Fruit fly (Drosophila melanogaster) whole organism, prepupa: Measurements from ENCODE around the gene Sik2.

Experiments used
- CG11902 ChIP-seq: fragments of 200-800 bp; sonication (Bioruptor generic); optimal IDR thresholded peaks from 3 replicates; lab custom pipeline; 2016; ENCODE audit warnings: missing biosample characterization, missing genetic modification characterization
- CG34406 ChIP-seq: fragments of 200-800 bp; sonication (Bioruptor generic); optimal IDR thresholded peaks from 3 replicates; lab custom pipeline; 2016; ENCODE audit warnings: missing biosample characterization, missing genetic modification characterization
- CG8119 ChIP-seq: fragments of 200-800 bp; sonication (Bioruptor generic); IDR thresholded peaks from 3 replicates; pipeline ENCODE4 v1.3.6; 2022; ENCODE audit warnings: missing biosample characterization, missing genetic modification characterization
- Ets21C ChIP-seq: fragments of 200-800 bp; sonication (Bioruptor generic); optimal IDR thresholded peaks from 3 replicates; lab custom pipeline; 2016; ENCODE audit warnings: missing biosample characterization, missing genetic modification characterization
- Ets96B ChIP-seq: fragments of 200-800 bp; optimal IDR thresholded peaks from 2 replicates; lab custom pipeline; 2019; ENCODE audit warnings: missing biosample characterization, mild to moderate bottlenecking, missing genetic modification characterization, moderate library complexity
- ss ChIP-seq, 2 experiments: fragments of 200-800 bp; sonication (Bioruptor generic); optimal IDR thresholded peaks; 2 replicates in 1 of 2; 3 replicates in 1 of 2; lab custom pipeline; 2017 to 2018; ENCODE audit warnings: mild to moderate bottlenecking in 2 of 2, missing biosample characterization in 2 of 2, missing genetic modification characterization in 2 of 2, moderate library complexity in 1 of 2
- svp ChIP-seq: fragments of 200-800 bp; sonication (Bioruptor generic); peaks from one replicate; lab custom pipeline; 2016; ENCODE audit warnings: missing biosample characterization, missing genetic modification characterization

dm6 chrX:2061119-2061518 lies 596 bp downstream of the Sik2 start:
- TF ChIP-seq CG11902 (GFP tag; lab: Kevin White, UChicago): no peak
- peak; percentile 3 for TF ChIP-seq Ets96B
- TF ChIP-seq CG8119 (GFP tag; lab: Robert Waterston, UW): 0 out of 3 replicates have a peak, but pooled peaks have one; percentile 29
- no peak for TF ChIP-seq Ets21C (GFP tag; lab: Kevin White, UChicago)
- no peak for TF ChIP-seq CG34406 (GFP tag; lab: Kevin White, UChicago)
- no peak for TF ChIP-seq svp (GFP tag; lab: Kevin White, UChicago)
- TF ChIP-seq ss (GFP tag; optimal IDR thresholded peaks at IDR 0.05; lab: Kevin White, UChicago): peak in 1 of 2 experiments; percentile 62
